Fruit fly (Drosophila melanogaster): Measurements from ENCODE around the gene PNUTS.
A peak's percentile ranks its signal among the peaks of the same experiment; 100 is the strongest.

The PNUTS gene

dm6 chr2L:865851-866250 lies 4.4 kb upstream of the PNUTS start (continued):
- TF ChIP-seq CG4282 (GFP tag; optimal IDR thresholded peaks at IDR 0.05) (peak; percentile 81), CG30403 (GFP tag; optimal IDR thresholded peaks at IDR 0.05) (peak; percentile 98), oc (tag; optimal IDR thresholded peaks at IDR 0.05) (peak; percentile 97), CG4360 (GFP tag; IDR thresholded peaks at IDR 0.05) (peak; percentile 78), rib (GFP tag; IDR thresholded peaks at IDR 0.05) (peak; percentile 92), CG3163 (GFP tag; optimal IDR thresholded peaks at IDR 0.05) (peak; percentile 70), CG30020 (tag; optimal IDR thresholded peaks at IDR 0.05) (peak; percentile 72), HLH54F (GFP tag; optimal IDR thresholded peaks at IDR 0.05) (peak; percentile 97), CG6813 (GFP tag; optimal IDR thresholded peaks at IDR 0.05) (peak; percentile 96), gem (tag; optimal IDR thresholded peaks at IDR 0.05) (peak; percentile 97), Asciz (GFP tag; optimal IDR thresholded peaks at IDR 0.05) (peak; percentile 95), CG2889 (GFP tag; IDR thresholded peaks at IDR 0.05) (peak; percentile 92), tin (GFP tag; optimal IDR thresholded peaks at IDR 0.05) (peak; percentile 95), CG12659 (GFP tag; optimal IDR thresholded peaks at IDR 0.05) (peak; percentile 96), Sry-β (GFP tag; optimal IDR thresholded peaks at IDR 0.05) (peak; percentile 52), trem (tag; optimal IDR thresholded peaks at IDR 0.05) (peak; percentile 91), CG5180 (GFP tag; optimal IDR thresholded peaks at IDR 0.05) (peak; percentile 87), CG13287 (GFP tag; IDR thresholded peaks at IDR 0.05; ENCODE audit: partially characterized antibody) (no peak), CG1602 (GFP tag; optimal IDR thresholded peaks at IDR 0.05) (peak; percentile 94), ATbp (GFP tag; optimal IDR thresholded peaks at IDR 0.05) (peak; percentile 97), schlank (tag; optimal IDR thresholded peaks at IDR 0.05) (peak; percentile 92), nau (GFP tag; optimal IDR thresholded peaks at IDR 0.05) (peak; percentile 92), usp (GFP tag; optimal IDR thresholded peaks at IDR 0.05) (no peak), so (GFP tag; IDR thresholded peaks at IDR 0.05) (peak; percentile 96), CG10321 (GFP tag; IDR thresholded peaks at IDR 0.05) (peak; percentile 79), slp2 (GFP tag; optimal IDR thresholded peaks at IDR 0.05) (peak; percentile 92), tna (GFP tag; IDR thresholded peaks at IDR 0.05; ENCODE audit: partially characterized antibody) (no peak), Trl (optimal IDR thresholded peaks at IDR 0.05) (no peak), Trl (GFP tag; optimal IDR thresholded peaks at IDR 0.05) (peak; percentile 96), CG15696 (tag; optimal IDR thresholded peaks at IDR 0.05) (peak; percentile 91), lov (optimal IDR thresholded peaks at IDR 0.05) (no peak), lov (GFP tag; IDR thresholded peaks at IDR 0.05) (peak; percentile 97), CG13296 (GFP tag; optimal IDR thresholded peaks at IDR 0.05) (peak; percentile 94), CG17612 (GFP tag; IDR thresholded peaks at IDR 0.05) (peak; percentile 91), al (GFP tag; IDR thresholded peaks at IDR 0.05) (peak; percentile 89), chinmo (GFP tag; IDR thresholded peaks at IDR 0.05; ENCODE audit: partially characterized antibody) (no peak), MESR4 (GFP tag; optimal IDR thresholded peaks at IDR 0.05) (peak; percentile 62), CG11723 (GFP tag; optimal IDR thresholded peaks at IDR 0.05) (peak; percentile 91), psq (GFP tag; optimal IDR thresholded peaks at IDR 0.05) (peak; percentile 92), CG13624 (GFP tag; optimal IDR thresholded peaks at IDR 0.05) (peak; percentile 94), danr (GFP tag; IDR thresholded peaks at IDR 0.05) (peak; percentile 93), fd102C (GFP tag; optimal IDR thresholded peaks at IDR 0.05) (peak; percentile 92), HLHmδ (GFP tag; optimal IDR thresholded peaks at IDR 0.05) (no peak), Dad (GFP tag; optimal IDR thresholded peaks at IDR 0.05) (peak; percentile 94), stwl (tag; optimal IDR thresholded peaks at IDR 0.05) (peak; percentile 43), CG16815 (GFP tag; optimal IDR thresholded peaks at IDR 0.05) (peak; percentile 93), CG10147 (GFP tag; optimal IDR thresholded peaks at IDR 0.05) (peak; percentile 92), D19B (GFP tag; optimal IDR thresholded peaks at IDR 0.05) (peak; percentile 78), crc (GFP tag; optimal IDR thresholded peaks at IDR 0.05) (peak; percentile 94), maf-S (GFP tag; optimal IDR thresholded peaks at IDR 0.05) (peak; percentile 95), nom (GFP tag; optimal IDR thresholded peaks at IDR 0.05) (peak; percentile 85)

Measured in whole organism, embryonic.